Fruit fly (Drosophila melanogaster): ENCODE data around the gene Polr2A.

Gene Polr2A

dm6 chrX:11584075-11584474, 13.9 kb upstream of the Polr2A start, which contains the start of gene pkm:
TSS of gene pkm (minus strand) at chrX:11584175.
- TF ChIP-seq Abd-B (GFP tag; optimal IDR thresholded peaks at IDR 0.05) (no peak), Jra (GFP tag; optimal IDR thresholded peaks at IDR 0.05) (no peak), GATAd (GFP tag; optimal IDR thresholded peaks at IDR 0.05) (no peak), Rel (GFP tag; optimal IDR thresholded peaks at IDR 0.05) (no peak), Rel (tag; optimal IDR thresholded peaks at IDR 0.05) (no peak), HLH106 (tag; optimal IDR thresholded peaks at IDR 0.05) (no peak), Hr78 (GFP tag; optimal IDR thresholded peaks at IDR 0.05) (no peak), dsf (GFP tag; optimal IDR thresholded peaks at IDR 0.05; ENCODE audit: borderline replicate concordance) (no peak), Hr83 (GFP tag; optimal IDR thresholded peaks at IDR 0.05; ENCODE audit: poor library complexity, severe bottlenecking) (no peak), rgr (GFP tag; optimal IDR thresholded peaks at IDR 0.05) (no peak), Sp1 (GFP tag; optimal IDR thresholded peaks at IDR 0.05) (no peak), Vsx2 (GFP tag; optimal IDR thresholded peaks at IDR 0.05; ENCODE audit: partially characterized antibody) (no peak), psq (GFP tag; optimal IDR thresholded peaks at IDR 0.05) (no peak), CG9705 (GFP tag; optimal IDR thresholded peaks at IDR 0.05) (no peak), brk (GFP tag; optimal IDR thresholded peaks at IDR 0.05) (no peak), N (GFP tag; optimal IDR thresholded peaks at IDR 0.05) (no peak)

dm6 chrX:11580200-11580840, 10.2 kb upstream of the Polr2A start, which contains the start of gene nod:
TSS of gene nod (plus strand) at chrX:11580772.
- peak; percentile 54 for TF ChIP-seq HLH106 (tag; optimal IDR thresholded peaks at IDR 0.05)
- peak; percentile 64 for TF ChIP-seq Hr83 (GFP tag; optimal IDR thresholded peaks at IDR 0.05; ENCODE audit: poor library complexity, severe bottlenecking)
- peak in 1 of 2 experiments; percentile 71 for TF ChIP-seq foxo (GFP tag; optimal IDR thresholded peaks at IDR 0.05)
- no peak for TF ChIP-seq Hnf4 (GFP tag; optimal IDR thresholded peaks at IDR 0.05)
- TF ChIP-seq Abd-B (GFP tag; optimal IDR thresholded peaks at IDR 0.05): no peak
- TF ChIP-seq ey (GFP tag; optimal IDR thresholded peaks at IDR 0.05): peak; percentile 63
- TF ChIP-seq rgr (GFP tag; optimal IDR thresholded peaks at IDR 0.05): peak; percentile 65
- peak; percentile 36 for TF ChIP-seq CG9705 (GFP tag; optimal IDR thresholded peaks at IDR 0.05)
- peak; percentile 74 for TF ChIP-seq fru (GFP tag; optimal IDR thresholded peaks at IDR 0.05)
- TF ChIP-seq dl (GFP tag; optimal IDR thresholded peaks at IDR 0.05; ENCODE audit: insufficient read depth in 1 of 2, partially characterized antibody in 2 of 2): no peak
- peak; percentile 42 for TF ChIP-seq psq (GFP tag; optimal IDR thresholded peaks at IDR 0.05)
- no peak for TF ChIP-seq CG32264 (GFP tag; optimal IDR thresholded peaks at IDR 0.05)
- TF ChIP-seq sv (GFP tag; optimal IDR thresholded peaks at IDR 0.05): peak; percentile 38
- TF ChIP-seq Dfd (GFP tag; optimal IDR thresholded peaks at IDR 0.05): no peak
- TF ChIP-seq Sp1 (GFP tag; optimal IDR thresholded peaks at IDR 0.05): peak; percentile 43
- TF ChIP-seq h (GFP tag; optimal IDR thresholded peaks at IDR 0.05): peak; percentile 40
- TF ChIP-seq OdsH (GFP tag; optimal IDR thresholded peaks at IDR 0.05): peak; percentile 29
- peak; percentile 34 for TF ChIP-seq br (GFP tag; optimal IDR thresholded peaks at IDR 0.05)

- no peak for TF ChIP-seq Jra (GFP tag; optimal IDR thresholded peaks at IDR 0.05)
- peak; percentile 54 for TF ChIP-seq Myc (optimal IDR thresholded peaks at IDR 0.05)
These were observed 8.7 kb upstream of the Polr2A start for dm6 chrX:11578841-11579240.

dm6 chrX:11576540-11576939, 6.4 kb upstream of the Polr2A start, which contains the start of gene CG11695:
TSS of gene CG11695 (plus strand) at chrX:11576883.
- TF ChIP-seq OdsH (GFP tag; optimal IDR thresholded peaks at IDR 0.05) (peak; percentile 67), GATAd (GFP tag; optimal IDR thresholded peaks at IDR 0.05) (no peak), Dif (GFP tag; optimal IDR thresholded peaks at IDR 0.05; ENCODE audit: partially characterized antibody) (no peak), woc (GFP tag; optimal IDR thresholded peaks at IDR 0.05) (peak; percentile 85), Mio (GFP tag; optimal IDR thresholded peaks at IDR 0.05) (no peak), rgr (GFP tag; optimal IDR thresholded peaks at IDR 0.05) (peak; percentile 77), Vsx2 (GFP tag; optimal IDR thresholded peaks at IDR 0.05; ENCODE audit: partially characterized antibody) (no peak), Rel (GFP tag; optimal IDR thresholded peaks at IDR 0.05) (no peak), Rel (tag; optimal IDR thresholded peaks at IDR 0.05) (peak; percentile 48), fru (GFP tag; optimal IDR thresholded peaks at IDR 0.05) (peak; percentile 64), sv (GFP tag; optimal IDR thresholded peaks at IDR 0.05) (peak; percentile 41), brk (GFP tag; optimal IDR thresholded peaks at IDR 0.05) (no peak), HLH106 (tag; optimal IDR thresholded peaks at IDR 0.05) (peak; percentile 85), foxo (GFP tag; optimal IDR thresholded peaks at IDR 0.05) (peak in 1 of 2 experiments; percentile 82), br (GFP tag; optimal IDR thresholded peaks at IDR 0.05) (peak; percentile 51), dsf (GFP tag; optimal IDR thresholded peaks at IDR 0.05; ENCODE audit: borderline replicate concordance) (no peak), h (GFP tag; optimal IDR thresholded peaks at IDR 0.05) (peak; percentile 72), Jra (GFP tag; optimal IDR thresholded peaks at IDR 0.05) (no peak), dmrt93B (GFP tag; optimal IDR thresholded peaks at IDR 0.05) (peak; percentile 50), pan (optimal IDR thresholded peaks at IDR 0.05) (no peak), CG32264 (GFP tag; optimal IDR thresholded peaks at IDR 0.05) (no peak), Dfd (GFP tag; optimal IDR thresholded peaks at IDR 0.05) (no peak), lola (GFP tag; optimal IDR thresholded peaks at IDR 0.05) (no peak), psq (GFP tag; optimal IDR thresholded peaks at IDR 0.05) (peak; percentile 58), usp (GFP tag; optimal IDR thresholded peaks at IDR 0.05) (no peak), CG9705 (GFP tag; optimal IDR thresholded peaks at IDR 0.05) (peak; percentile 77), Myc (optimal IDR thresholded peaks at IDR 0.05) (peak; percentile 94), ey (GFP tag; optimal IDR thresholded peaks at IDR 0.05) (peak; percentile 63), Sp1 (GFP tag; optimal IDR thresholded peaks at IDR 0.05) (peak; percentile 75), tai (GFP tag; optimal IDR thresholded peaks at IDR 0.05) (no peak)
